Worm (Caenorhabditis elegans) whole organism, midembryonic: ENCODE data around the gene K09E2.2.

Source experiments
- T22C8.4 ChIP-seq: fragments of 200-800 bp; sonication (Bioruptor generic); IDR thresholded peaks from 2 replicates; pipeline ENCODE4 v1.3.6; 2022; ENCODE audit warnings: missing genetic modification characterization, missing compliant biosample characterization
- cog-1 ChIP-seq: sonication (generic microtip); optimal IDR thresholded peaks from 2 replicates; lab custom pipeline; 2016; ENCODE audit warnings: missing genetic modification characterization, missing compliant biosample characterization
- flt-1 ChIP-seq: fragments of 200-800 bp; sonication (Bioruptor generic); IDR thresholded peaks from 2 replicates; pipeline ENCODE4 v1.3.6; 2022; ENCODE audit warnings: missing genetic modification characterization, missing compliant biosample characterization
- klf-2 ChIP-seq: fragments of 200-800 bp; sonication (Bioruptor generic); conservative IDR thresholded peaks from 2 replicates; pipeline ENCODE4 v1.3.6; 2022; ENCODE audit warnings: missing genetic modification reagents, missing genetic modification characterization, missing compliant biosample characterization
- med-1 ChIP-seq: sonication (generic microtip); optimal IDR thresholded peaks from 2 replicates; lab custom pipeline; 2017; ENCODE audit warnings: missing genetic modification characterization, mild to moderate bottlenecking, missing compliant biosample characterization, antibody characterized with exemption, missing genetic modification reagents; ENCODE audit not compliant: insufficient read depth
- ref-1 ChIP-seq: fragments of 200-800 bp; sonication (Bioruptor generic); conservative IDR thresholded peaks from 2 replicates; pipeline ENCODE4 v1.3.6; 2022; ENCODE audit warnings: missing genetic modification reagents, missing genetic modification characterization, missing compliant biosample characterization
- tab-1 ChIP-seq: fragments of 200-800 bp; sonication (Bioruptor generic); IDR thresholded peaks from 2 replicates; pipeline ENCODE4 v1.3.6; 2022; ENCODE audit warnings: missing genetic modification characterization, missing compliant biosample characterization
- ztf-23 ChIP-seq: fragments of 200-800 bp; sonication (Bioruptor generic); IDR thresholded peaks from 2 replicates; pipeline ENCODE4 v1.3.6; 2022; ENCODE audit warnings: missing genetic modification reagents, missing genetic modification characterization, missing compliant biosample characterization
- ztf-29 ChIP-seq: fragments of 200-800 bp; sonication (Bioruptor generic); IDR thresholded peaks from 2 replicates; pipeline ENCODE4 v1.3.6; 2022; ENCODE audit warnings: missing genetic modification reagents, missing genetic modification characterization, missing compliant biosample characterization

K09E2.2 gene

ce11 chrX:8677873-8678272 is 5.0 kb downstream of the K09E2.2 start:
- TF ChIP-seq ztf-23 (GFP tag; lab: Robert Waterston, UW) (no peak), cog-1 (tag; lab: Kevin White, UChicago) (no peak), klf-2 (no peak), tab-1 (GFP tag; lab: Robert Waterston, UW) (no peak), ztf-29 (GFP tag; lab: Robert Waterston, UW) (no peak), med-1 (GFP tag; lab: Kevin White, UChicago) (no peak), T22C8.4 (GFP tag; lab: Robert Waterston, UW) (no peak), ref-1 (GFP tag; lab: Robert Waterston, UW) (no peak), flt-1 (GFP tag; lab: Robert Waterston, UW) (no peak)

- TF ChIP-seq cog-1 (tag; lab: Kevin White, UChicago) (no peak), tab-1 (GFP tag; lab: Robert Waterston, UW) (no peak), klf-2 (no peak), med-1 (GFP tag; lab: Kevin White, UChicago) (no peak), ref-1 (GFP tag; lab: Robert Waterston, UW) (no peak), ztf-23 (GFP tag; lab: Robert Waterston, UW) (no peak), T22C8.4 (GFP tag; lab: Robert Waterston, UW) (no peak), flt-1 (GFP tag; lab: Robert Waterston, UW) (no peak), ztf-29 (GFP tag; lab: Robert Waterston, UW) (no peak)
These were observed 8.7 kb downstream of the K09E2.2 start, which contains the start of gene K09E2.1 for ce11 chrX:8681600-8681999. Gene K09E2.1, plus strand, starts transcription at chrX:8681900.

- TF ChIP-seq med-1 (GFP tag; lab: Kevin White, UChicago) (no peak), klf-2 (no peak), ztf-23 (GFP tag; lab: Robert Waterston, UW) (no peak), ref-1 (GFP tag; lab: Robert Waterston, UW) (no peak), cog-1 (tag; lab: Kevin White, UChicago) (no peak)
These were observed 24.7 kb downstream of the K09E2.2 start, which contains the start of gene frpr-8 for ce11 chrX:8697517-8697916. Gene frpr-8, plus strand, starts transcription at chrX:8697817.

ce11 chrX:8703664-8704356 is 30.9 kb downstream of the K09E2.2 start, which contains the start of gene jbts-14:
Gene jbts-14, plus strand, starts transcription at chrX:8704306.
- TF ChIP-seq ref-1 (GFP tag; lab: Robert Waterston, UW), result no peak
- TF ChIP-seq flt-1 (GFP tag; lab: Robert Waterston, UW), result no peak
- no peak for TF ChIP-seq cog-1 (tag; lab: Kevin White, UChicago)
- TF ChIP-seq klf-2, result no peak
- TF ChIP-seq ztf-29 (GFP tag; lab: Robert Waterston, UW), result no peak
- no peak for TF ChIP-seq med-1 (GFP tag; lab: Kevin White, UChicago)

ce11 chrX:8704830-8705229 is 32.0 kb downstream of the K09E2.2 start:
- no peak for TF ChIP-seq ztf-23 (GFP tag; lab: Robert Waterston, UW)
- TF ChIP-seq cog-1 (tag; lab: Kevin White, UChicago), result no peak
- TF ChIP-seq T22C8.4 (GFP tag; lab: Robert Waterston, UW), result no peak
- no peak for TF ChIP-seq ztf-29 (GFP tag; lab: Robert Waterston, UW)
- TF ChIP-seq tab-1 (GFP tag; lab: Robert Waterston, UW), result no peak
- no peak for TF ChIP-seq klf-2
- TF ChIP-seq ref-1 (GFP tag; lab: Robert Waterston, UW), result no peak
- TF ChIP-seq med-1 (GFP tag; lab: Kevin White, UChicago), result no peak
- TF ChIP-seq flt-1 (GFP tag; lab: Robert Waterston, UW), result no peak

- TF ChIP-seq med-1 (GFP tag; lab: Kevin White, UChicago) (no peak), flt-1 (GFP tag; lab: Robert Waterston, UW) (no peak), T22C8.4 (GFP tag; lab: Robert Waterston, UW) (no peak), klf-2 (no peak), ztf-29 (GFP tag; lab: Robert Waterston, UW) (no peak), ref-1 (GFP tag; lab: Robert Waterston, UW) (no peak), tab-1 (GFP tag; lab: Robert Waterston, UW) (no peak), ztf-23 (GFP tag; lab: Robert Waterston, UW) (no peak), cog-1 (tag; lab: Kevin White, UChicago) (no peak)
These were observed 35.2 kb downstream of the K09E2.2 start, which contains the start of gene F53A9.3 for ce11 chrX:8708053-8708452. Gene F53A9.3, plus strand, starts transcription at chrX:8708353.

- TF ChIP-seq ztf-29 (GFP tag; lab: Robert Waterston, UW) (no peak), ref-1 (GFP tag; lab: Robert Waterston, UW) (no peak), cog-1 (tag; lab: Kevin White, UChicago) (no peak)
These were observed 36.6 kb downstream of the K09E2.2 start, which contains the start of gene kreg-1 for ce11 chrX:8709424-8709823. Gene kreg-1, plus strand, starts transcription at chrX:8709764.

- no peak for TF ChIP-seq klf-2
- TF ChIP-seq med-1 (GFP tag; lab: Kevin White, UChicago), result no peak
- no peak for TF ChIP-seq flt-1 (GFP tag; lab: Robert Waterston, UW)
- TF ChIP-seq tab-1 (GFP tag; lab: Robert Waterston, UW), result no peak
- TF ChIP-seq ref-1 (GFP tag; lab: Robert Waterston, UW), result no peak
- TF ChIP-seq ztf-29 (GFP tag; lab: Robert Waterston, UW), result no peak
- no peak for TF ChIP-seq cog-1 (tag; lab: Kevin White, UChicago)
- no peak for TF ChIP-seq ztf-23 (GFP tag; lab: Robert Waterston, UW)
- no peak for TF ChIP-seq T22C8.4 (GFP tag; lab: Robert Waterston, UW)
These were observed 38.3 kb downstream of the K09E2.2 start, which contains the start of gene F53A9.1 for ce11 chrX:8711141-8711645. Gene F53A9.1, plus strand, starts transcription at chrX:8711595.

ce11 chrX:8712662-8713061 is 39.8 kb downstream of the K09E2.2 start:
- TF ChIP-seq tab-1 (GFP tag; lab: Robert Waterston, UW), result no peak
- no peak for TF ChIP-seq T22C8.4 (GFP tag; lab: Robert Waterston, UW)
- no peak for TF ChIP-seq klf-2
- no peak for TF ChIP-seq med-1 (GFP tag; lab: Kevin White, UChicago)
- no peak for TF ChIP-seq cog-1 (tag; lab: Kevin White, UChicago)
- no peak for TF ChIP-seq flt-1 (GFP tag; lab: Robert Waterston, UW)
- no peak for TF ChIP-seq ztf-29 (GFP tag; lab: Robert Waterston, UW)
- TF ChIP-seq ref-1 (GFP tag; lab: Robert Waterston, UW), result no peak
- TF ChIP-seq ztf-23 (GFP tag; lab: Robert Waterston, UW), result no peak
